Worm (Caenorhabditis elegans) whole organism, early embryonic: ENCODE results near the gene Y46H3D.8.

ENCODE experiments used
- ets-7 ChIP-seq: sonication (generic microtip); optimal IDR thresholded peaks from 2 replicates; lab custom pipeline; 2016; ENCODE audit warnings: missing genotype, missing genetic modification characterization, missing compliant biosample characterization
- hmbx-1 ChIP-seq: sonication (generic microtip); optimal IDR thresholded peaks from 2 replicates; lab custom pipeline; 2016; ENCODE audit warnings: mild to moderate bottlenecking, missing genetic modification characterization, missing compliant biosample characterization
- tra-4 ChIP-seq: sonication (generic microtip); optimal IDR thresholded peaks from 2 replicates; lab custom pipeline; 2017; ENCODE audit warnings: missing genetic modification characterization, missing compliant biosample characterization

ce11 chrV:1648000-1648399 lies 17.0 kb upstream of the Y46H3D.8 start, which contains the start of gene irld-45:
- TF ChIP-seq hmbx-1 (tag; lab: Kevin White, UChicago): no peak
- no peak for TF ChIP-seq ets-7 (tag; lab: Kevin White, UChicago)
- no peak for TF ChIP-seq tra-4 (tag; lab: Kevin White, UChicago)
